Worm (Caenorhabditis elegans): ENCODE measurements around the gene C28A5.1.

C28A5.1 gene

DNA sequence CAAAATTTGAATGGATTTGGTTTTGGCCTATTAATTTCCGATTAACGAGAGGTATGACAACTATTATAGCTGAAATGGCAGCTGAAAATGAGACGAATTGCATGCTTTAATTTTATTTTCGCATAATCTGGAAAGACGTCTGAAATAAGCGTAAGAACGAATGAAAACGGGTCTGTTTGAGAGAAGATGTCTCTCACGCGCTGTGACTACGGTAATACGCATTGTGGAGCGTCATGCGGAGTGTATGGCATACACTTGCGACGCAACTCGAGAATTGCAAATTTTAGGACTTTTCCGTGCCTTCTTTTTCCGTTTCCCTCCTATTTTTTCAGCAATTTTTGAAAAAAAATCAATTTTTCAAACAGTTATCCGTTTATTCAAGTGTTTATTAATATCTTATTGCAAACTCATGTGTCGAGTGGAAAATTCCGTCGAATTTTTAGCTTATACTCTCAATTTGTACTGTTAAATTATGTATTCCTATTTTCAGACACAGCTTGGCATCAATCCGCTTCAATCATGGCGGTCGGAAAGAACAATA, 41.4 kb upstream of the C28A5.1 start, which contains the start of gene rps-1 (continued):
- TF ChIP-seq lsy-2 (tag; optimal IDR thresholded peaks at IDR 0.05), result peak; percentile 100
- no peak for TF ChIP-seq unc-39 (tag; optimal IDR thresholded peaks at IDR 0.05)
- peak; percentile 98 for TF ChIP-seq hlh-11 (tag; optimal IDR thresholded peaks at IDR 0.05)
- peak; percentile 92 for TF ChIP-seq F10B5.3 (tag; optimal IDR thresholded peaks at IDR 0.05)
- peak; percentile 91 for TF ChIP-seq php-3 (GFP tag; IDR thresholded peaks at IDR 0.05)
- peak; percentile 89 for TF ChIP-seq sdz-12 (GFP tag; optimal IDR thresholded peaks at IDR 0.05)
- TF ChIP-seq zip-11 (GFP tag; IDR thresholded peaks at IDR 0.05), result peak; percentile 57; the same call in 1 of the 2 replicates
- peak; percentile 98 for TF ChIP-seq hmg-1.1 (GFP tag; IDR thresholded peaks at IDR 0.05)
- peak; percentile 89 for TF ChIP-seq zfp-2 (tag; optimal IDR thresholded peaks at IDR 0.05)
- peak; percentile 38; the same call in 1 of the 2 replicates for TF ChIP-seq lim-7 (GFP tag; IDR thresholded peaks at IDR 0.05)
- TF ChIP-seq zfp-3 (GFP tag; conservative IDR thresholded peaks at IDR 0.05), result peak; percentile 97
- peak; percentile 57 for TF ChIP-seq snpc-4 (tag; optimal IDR thresholded peaks at IDR 0.05)
- peak; percentile 95 for TF ChIP-seq egl-43 (GFP tag; IDR thresholded peaks at IDR 0.05)
- peak; percentile 99 for TF ChIP-seq nhr-11 (tag; optimal IDR thresholded peaks at IDR 0.05)
- peak; percentile 94 for TF ChIP-seq daf-19 (GFP tag; conservative IDR thresholded peaks at IDR 0.05)
- no peak for TF ChIP-seq cey-2 (tag; optimal IDR thresholded peaks at IDR 0.05; ENCODE audit: borderline replicate concordance, insufficient read depth)
- peak; percentile 91 for TF ChIP-seq nhr-10 (tag; optimal IDR thresholded peaks at IDR 0.05)
- TF ChIP-seq ctbp-1 (GFP tag; IDR thresholded peaks at IDR 0.05), result peak; percentile 97
- TF ChIP-seq hlh-30 (tag; optimal IDR thresholded peaks at IDR 0.05; ENCODE audit: insufficient read depth), result peak; percentile 99
- TF ChIP-seq lir-3 (tag; optimal IDR thresholded peaks at IDR 0.05), result peak; percentile 64
- peak; percentile 99 for TF ChIP-seq dve-1 (tag; optimal IDR thresholded peaks at IDR 0.05; ENCODE audit: insufficient read depth)
- 0 out of 2 replicates have a peak, but pooled peaks have one; percentile 66 for TF ChIP-seq daf-8 (GFP tag; IDR thresholded peaks at IDR 0.05)
- peak; percentile 97 for TF ChIP-seq pha-4 (GFP tag; IDR thresholded peaks at IDR 0.05)
- peak; percentile 98 for TF ChIP-seq pha-4 (tag; optimal IDR thresholded peaks at IDR 0.05)
- peak; percentile 97 for TF ChIP-seq nhr-42 (GFP tag; IDR thresholded peaks at IDR 0.05)
- TF ChIP-seq nhr-111 (GFP tag; optimal IDR thresholded peaks at IDR 0.05), result peak; percentile 65
- peak; percentile 52 for TF ChIP-seq lin-15B (tag; optimal IDR thresholded peaks at IDR 0.05)
- peak; percentile 98 for TF ChIP-seq nhr-102 (tag; optimal IDR thresholded peaks at IDR 0.05)
- peak; percentile 96 for TF ChIP-seq F37D6.2 (tag; optimal IDR thresholded peaks at IDR 0.05)
- TF ChIP-seq nhr-237 (tag; optimal IDR thresholded peaks at IDR 0.05), result peak; percentile 48
- TF ChIP-seq lin-38 (GFP tag; IDR thresholded peaks at IDR 0.05), result peak; percentile 95
- TF ChIP-seq attf-4 (tag; optimal IDR thresholded peaks at IDR 0.05), result peak; percentile 74
- peak; percentile 17 for TF ChIP-seq R02D3.7 (tag; optimal IDR thresholded peaks at IDR 0.05)
- peak; percentile 71 for TF ChIP-seq ztf-11 (tag; optimal IDR thresholded peaks at IDR 0.05)
- TF ChIP-seq dmd-8 (GFP tag; IDR thresholded peaks at IDR 0.05), result 0 out of 2 replicates have a peak, but pooled peaks have one; percentile 48
- TF ChIP-seq Y48G9A.11 (GFP tag; IDR thresholded peaks at IDR 0.05), result peak; percentile 83
- TF ChIP-seq mxl-2 (GFP tag; conservative IDR thresholded peaks at IDR 0.05), result peak; percentile 77
- TF ChIP-seq madf-5 (GFP tag; IDR thresholded peaks at IDR 0.05), result peak in 1 of 2 experiments; percentile 86; a peak in 2 of 4 replicates
- peak; percentile 83 for TF ChIP-seq ceh-32 (tag; optimal IDR thresholded peaks at IDR 0.05; ENCODE audit: poor library complexity)
- no peak for TF ChIP-seq ceh-82 (tag; optimal IDR thresholded peaks at IDR 0.05)
- TF ChIP-seq ztf-7 (tag; optimal IDR thresholded peaks at IDR 0.05), result peak; percentile 94
- peak; percentile 72 for TF ChIP-seq ceh-44 (GFP tag; IDR thresholded peaks at IDR 0.05)
- peak; percentile 97 for TF ChIP-seq madf-9 (GFP tag; conservative IDR thresholded peaks at IDR 0.05)
- TF ChIP-seq rbr-2 (tag; optimal IDR thresholded peaks at IDR 0.05), result peak; percentile 99
- TF ChIP-seq lin-13 (GFP tag; optimal IDR thresholded peaks at IDR 0.05), result peak; percentile 98
- peak; percentile 96 for TF ChIP-seq nhr-48 (tag; optimal IDR thresholded peaks at IDR 0.05)
- TF ChIP-seq daf-16 (GFP tag; optimal IDR thresholded peaks at IDR 0.05), result peak; percentile 56 to 95
- peak; percentile 58 for TF ChIP-seq daf-16 (tag; optimal IDR thresholded peaks at IDR 0.05)
- peak; percentile 87 for TF ChIP-seq ces-1 (GFP tag; optimal IDR thresholded peaks at IDR 0.05)
- TF ChIP-seq egl-27 (tag; optimal IDR thresholded peaks at IDR 0.05), result no peak
- TF ChIP-seq skn-1 (tag; optimal IDR thresholded peaks at IDR 0.05), result peak; percentile 96

All from whole organism, L4 larva.